Worm (Caenorhabditis elegans): ENCODE measurements around the gene nduf-2.2.

Gene nduf-2.2

DNA sequence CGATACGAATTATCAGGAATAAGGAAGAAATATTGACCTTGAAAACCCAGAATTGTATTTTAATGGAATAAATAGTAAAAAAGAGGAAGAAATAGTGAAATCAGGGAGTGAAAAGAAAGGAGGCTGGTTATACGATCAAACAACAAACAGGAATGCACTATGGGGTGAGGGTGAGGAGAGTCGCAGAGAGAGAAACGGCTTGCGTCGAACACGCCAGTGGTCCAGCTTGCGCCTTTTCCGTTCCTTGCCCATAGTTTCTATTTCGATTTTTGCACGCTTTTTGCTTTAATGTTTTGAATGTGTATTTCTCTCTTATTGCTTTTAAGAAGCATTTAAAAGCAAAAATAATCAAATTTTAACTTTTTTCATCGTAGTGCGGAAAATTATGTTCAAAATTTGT lies 11.4 kb upstream of the nduf-2.2 start (continued):
- peak; percentile 77 for TF ChIP-seq mcd-1 (GFP tag; IDR thresholded peaks at IDR 0.05)
- no peak for TF ChIP-seq ceh-79 (tag; optimal IDR thresholded peaks at IDR 0.05)
- peak; percentile 88 for TF ChIP-seq zfh-2 (GFP tag; conservative IDR thresholded peaks at IDR 0.05)
- TF ChIP-seq lin-35 (GFP tag; optimal IDR thresholded peaks at IDR 0.05): peak in 1 of 3 experiments; percentile 86
- peak; percentile 28 for TF ChIP-seq snpc-1.3 (tag; optimal IDR thresholded peaks at IDR 0.05; ENCODE audit: insufficient read depth)
- no peak for TF ChIP-seq F22D6.2 (tag; optimal IDR thresholded peaks at IDR 0.05)
- peak; percentile 9 for TF ChIP-seq somi-1 (GFP tag; optimal IDR thresholded peaks at IDR 0.05)

DNA sequence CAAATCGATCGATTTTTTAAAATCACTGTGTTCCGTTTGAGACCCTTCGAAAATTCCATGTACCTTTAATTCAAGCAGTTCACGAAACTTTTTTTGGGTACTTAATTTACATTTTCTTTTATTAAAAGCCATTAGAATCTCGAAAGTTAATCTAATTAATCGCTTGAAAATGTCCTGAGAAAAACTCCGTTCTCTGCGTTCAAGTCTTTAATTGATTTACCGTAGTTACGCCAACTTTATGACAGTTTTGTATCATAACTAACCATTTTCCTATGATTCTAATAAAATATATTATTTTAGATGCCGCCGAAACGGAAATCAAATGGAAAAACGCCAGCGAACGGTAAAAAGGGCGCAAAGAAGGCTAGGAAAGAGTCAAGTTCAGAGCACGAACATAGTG lies 10.8 kb upstream of the nduf-2.2 start, which contains the start of gene jhdm-1:
jhdm-1 (plus strand) TSS at position 301 of the 400 bp plus-strand sequence.
- TF ChIP-seq nfya-1 (tag; optimal IDR thresholded peaks at IDR 0.05; ENCODE audit: borderline replicate concordance, insufficient read depth): no peak
- TF ChIP-seq ceh-58 (GFP tag; IDR thresholded peaks at IDR 0.05): no peak

DNA sequence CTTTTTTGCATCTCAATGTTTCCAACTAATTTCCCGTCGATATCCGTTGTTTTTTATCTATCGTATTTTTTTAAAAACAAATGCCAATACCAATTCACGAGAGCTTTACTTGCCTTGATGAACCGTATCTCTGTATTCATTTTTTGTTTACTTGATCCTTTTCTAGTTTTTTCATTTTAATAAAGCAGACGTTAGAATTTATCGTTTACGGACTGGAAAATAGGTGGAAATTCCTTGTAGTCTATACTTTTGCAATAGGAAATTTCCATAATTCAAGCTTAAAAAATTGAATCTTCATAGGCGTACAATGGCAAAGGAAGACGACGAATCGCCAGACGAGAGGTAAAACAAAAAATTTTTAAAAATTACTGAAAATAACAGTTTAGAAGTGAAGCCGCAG lies 5.2 kb upstream of the nduf-2.2 start, which contains the start of gene algn-1:
algn-1 (plus strand) TSS at position 301 of the 400 bp plus-strand sequence.
- TF ChIP-seq snpc-1.3 (tag; optimal IDR thresholded peaks at IDR 0.05; ENCODE audit: insufficient read depth) (no peak), B0261.1 (tag; optimal IDR thresholded peaks at IDR 0.05) (no peak), rcor-1 (GFP tag; IDR thresholded peaks at IDR 0.05) (no peak), attf-3 (GFP tag; conservative IDR thresholded peaks at IDR 0.05) (no peak), ceh-79 (tag; optimal IDR thresholded peaks at IDR 0.05) (no peak), nhr-27 (tag; optimal IDR thresholded peaks at IDR 0.05) (no peak), ccch-3 (GFP tag; optimal IDR thresholded peaks at IDR 0.05) (no peak), K12H6.12 (tag; optimal IDR thresholded peaks at IDR 0.05) (no peak), tlf-1 (GFP tag; optimal IDR thresholded peaks at IDR 0.05) (no peak), ztf-6 (GFP tag; IDR thresholded peaks at IDR 0.05) (no peak), ztf-18 (tag; optimal IDR thresholded peaks at IDR 0.05) (no peak), F57C9.4 (tag; optimal IDR thresholded peaks at IDR 0.05) (no peak), B0035.1 (tag; optimal IDR thresholded peaks at IDR 0.05) (no peak), egl-18 (GFP tag; IDR thresholded peaks at IDR 0.05) (no peak), madf-8 (GFP tag; conservative IDR thresholded peaks at IDR 0.05) (no peak), nfya-2 (GFP tag; IDR thresholded peaks at IDR 0.05) (no peak), ceh-58 (GFP tag; IDR thresholded peaks at IDR 0.05) (no peak), B0019.2 (GFP tag; conservative IDR thresholded peaks at IDR 0.05) (no peak), ztf-28 (GFP tag; IDR thresholded peaks at IDR 0.05) (no peak)

DNA sequence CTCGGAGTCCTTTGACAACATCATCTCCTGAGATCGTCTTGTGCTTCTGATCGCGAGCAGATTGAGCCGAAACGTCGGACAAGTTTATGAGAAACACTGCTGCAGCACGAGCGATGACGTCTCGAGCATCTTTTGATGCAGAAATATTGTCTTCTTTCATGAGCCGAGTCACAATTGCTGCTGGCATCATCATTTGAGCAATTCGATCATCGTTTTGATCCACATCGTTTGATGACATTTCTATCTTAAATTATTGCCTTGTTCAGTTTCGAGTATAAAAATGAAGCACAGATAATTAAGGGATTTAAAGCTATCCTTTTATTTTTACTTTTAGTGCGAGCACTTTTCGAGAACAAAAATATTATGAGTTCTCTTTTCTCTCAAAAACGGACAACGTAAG lies 2.4 kb upstream of the nduf-2.2 start, which contains the start of gene T26A5.8:
T26A5.8 (minus strand) TSS at position 247 of the 400 bp plus-strand sequence.
- TF ChIP-seq egl-18 (GFP tag; IDR thresholded peaks at IDR 0.05) (0 out of 2 replicates have a peak, but pooled peaks have one; percentile 42), rpc-1 (optimal IDR thresholded peaks at IDR 0.05) (no peak), rpc-1 (tag; optimal IDR thresholded peaks at IDR 0.05) (no peak), ztf-3 (GFP tag; optimal IDR thresholded peaks at IDR 0.05) (peak; percentile 50), lir-1 (GFP tag; conservative IDR thresholded peaks at IDR 0.05) (no peak), C06A6.2 (GFP tag; conservative IDR thresholded peaks at IDR 0.05) (no peak), zfh-2 (GFP tag; conservative IDR thresholded peaks at IDR 0.05) (0 out of 2 replicates have a peak, but pooled peaks have one; percentile 22), hrde-1 (tag; optimal IDR thresholded peaks at IDR 0.05; ENCODE audit: borderline replicate concordance) (peak; percentile 82), lin-40 (tag; optimal IDR thresholded peaks at IDR 0.05) (peak; percentile 39), Y53F4B.3 (GFP tag; IDR thresholded peaks at IDR 0.05) (no peak), dpl-1 (GFP tag; optimal IDR thresholded peaks at IDR 0.05) (no peak), bed-2 (GFP tag; IDR thresholded peaks at IDR 0.05) (no peak), lin-35 (GFP tag; optimal IDR thresholded peaks at IDR 0.05) (no peak), dox-1 (GFP tag; IDR thresholded peaks at IDR 0.05) (no peak), ekl-4 (GFP tag; IDR thresholded peaks at IDR 0.05) (peak; percentile 88), unc-62 (GFP tag; optimal IDR thresholded peaks at IDR 0.05) (no peak), snpc-1.3 (tag; optimal IDR thresholded peaks at IDR 0.05; ENCODE audit: insufficient read depth) (peak; percentile 41), D2030.7 (GFP tag; IDR thresholded peaks at IDR 0.05) (no peak), ztf-22 (GFP tag; optimal IDR thresholded peaks at IDR 0.05) (no peak), madf-3 (GFP tag; IDR thresholded peaks at IDR 0.05) (peak; percentile 74; the same call in 1 of the 2 replicates), lin-26 (GFP tag; IDR thresholded peaks at IDR 0.05) (0 out of 2 replicates have a peak, but pooled peaks have one; percentile 56), pbrm-1 (GFP tag; IDR thresholded peaks at IDR 0.05) (no peak; the same call in 1 of the 2 replicates), aptf-2 (GFP tag; conservative IDR thresholded peaks at IDR 0.05) (no peak)

Measured in whole organism, young adult.